Worm (Caenorhabditis elegans): ENCODE data around the gene eat-17.

DNA sequence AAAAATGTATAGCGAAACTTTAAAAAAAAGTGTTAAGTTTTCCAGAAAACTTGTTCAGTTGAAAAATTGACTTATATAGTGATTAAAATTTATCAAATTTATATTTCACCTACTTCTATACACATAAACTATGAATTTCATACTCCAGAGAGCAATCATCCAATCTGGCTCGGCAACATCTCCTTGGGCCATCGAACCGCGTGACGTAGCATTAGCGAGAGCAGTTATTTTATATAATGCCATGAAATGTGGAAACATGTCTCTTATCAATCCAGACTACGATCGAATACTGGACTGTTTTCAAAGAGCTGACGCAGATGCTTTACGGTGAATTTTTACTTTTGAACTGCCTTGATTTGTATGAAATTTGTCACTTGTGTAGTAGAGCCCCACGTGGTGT, 47.2 kb downstream of the eat-17 start:
- TF ChIP-seq lsy-2 (tag; optimal IDR thresholded peaks at IDR 0.05): no peak
- TF ChIP-seq nhr-21 (tag; optimal IDR thresholded peaks at IDR 0.05): no peak
- no peak for TF ChIP-seq ama-1 (optimal IDR thresholded peaks at IDR 0.05)
- no peak for TF ChIP-seq ztf-11 (tag; optimal IDR thresholded peaks at IDR 0.05)
- no peak for TF ChIP-seq nhr-23 (tag; optimal IDR thresholded peaks at IDR 0.05)
